Fruit fly (Drosophila melanogaster): ENCODE data around the gene CG14313.

Gene CG14313

dm6 chr3R:18188702-18189125 is 3.1 kb downstream of the CG14313 start, which contains the start of the genes CG12321 and MED17 (continued):
- TF ChIP-seq spab (GFP tag; optimal IDR thresholded peaks at IDR 0.05): no peak
- no peak for TF ChIP-seq Eip75B (GFP tag; optimal IDR thresholded peaks at IDR 0.05)
- TF ChIP-seq CG31627 (GFP tag; optimal IDR thresholded peaks at IDR 0.05): peak; percentile 83
- TF ChIP-seq CG8319 (GFP tag; optimal IDR thresholded peaks at IDR 0.05): peak; percentile 75
- no peak for TF ChIP-seq Sox102F (GFP tag; optimal IDR thresholded peaks at IDR 0.05)
- TF ChIP-seq CG1621 (tag; optimal IDR thresholded peaks at IDR 0.05): peak; percentile 54
- TF ChIP-seq acj6 (GFP tag; optimal IDR thresholded peaks at IDR 0.05): peak; percentile 93
- peak; percentile 75 for TF ChIP-seq CG11762 (GFP tag; optimal IDR thresholded peaks at IDR 0.05; ENCODE audit: insufficient read depth)

dm6 chr3R:18185385-18185784 is 6.4 kb downstream of the CG14313 start, which contains the start of the genes Arp5 and CG7208:
Arp5 (plus strand) TSS chr3R:18185498.
CG7208 (minus strand) TSS chr3R:18185715.
- TF ChIP-seq svp (GFP tag) (no peak), CG11294 (GFP tag; IDR thresholded peaks at IDR 0.05) (no peak), ss (GFP tag; optimal IDR thresholded peaks at IDR 0.05) (no peak), pdm3 (GFP tag; optimal IDR thresholded peaks at IDR 0.05) (peak; percentile 76), Eip78C (GFP tag) (peak; percentile 91), net (GFP tag; optimal IDR thresholded peaks at IDR 0.05) (no peak), CG8632 (GFP tag; optimal IDR thresholded peaks at IDR 0.05) (peak; percentile 39), CG4318 (GFP tag; optimal IDR thresholded peaks at IDR 0.05) (peak; percentile 34), CG1621 (tag; optimal IDR thresholded peaks at IDR 0.05) (no peak), Hr39 (GFP tag; optimal IDR thresholded peaks at IDR 0.05) (peak; percentile 68), CG9139 (GFP tag; optimal IDR thresholded peaks at IDR 0.05) (no peak), CG34406 (GFP tag; optimal IDR thresholded peaks at IDR 0.05) (no peak), fd59A (GFP tag; optimal IDR thresholded peaks at IDR 0.05) (no peak), achi (GFP tag; optimal IDR thresholded peaks at IDR 0.05) (peak; percentile 79), OdsH (GFP tag; optimal IDR thresholded peaks at IDR 0.05) (no peak), topi (GFP tag; optimal IDR thresholded peaks at IDR 0.05) (peak; percentile 73), spab (GFP tag; optimal IDR thresholded peaks at IDR 0.05) (no peak), Smox (GFP tag; optimal IDR thresholded peaks at IDR 0.05) (no peak), Hr38 (GFP tag; optimal IDR thresholded peaks at IDR 0.05) (no peak), esn (GFP tag; optimal IDR thresholded peaks at IDR 0.05) (peak; percentile 83), CG7368 (GFP tag; optimal IDR thresholded peaks at IDR 0.05) (no peak), fkh (GFP tag; optimal IDR thresholded peaks at IDR 0.05) (no peak), CG10631 (GFP tag; optimal IDR thresholded peaks at IDR 0.05) (no peak), dsx (GFP tag; optimal IDR thresholded peaks at IDR 0.05; ENCODE audit: poor library complexity, severe bottlenecking) (no peak), Gug (GFP tag; IDR thresholded peaks at IDR 0.05) (peak; percentile 42; the same call in 1 of the 2 replicates), acj6 (GFP tag; optimal IDR thresholded peaks at IDR 0.05) (peak; percentile 69), Ets21C (GFP tag; optimal IDR thresholded peaks at IDR 0.05) (peak; percentile 50), CG8319 (GFP tag; optimal IDR thresholded peaks at IDR 0.05) (peak; percentile 51), Sox15 (GFP tag; optimal IDR thresholded peaks at IDR 0.05) (no peak), Hr4 (GFP tag; optimal IDR thresholded peaks at IDR 0.05) (no peak), CG16779 (tag; optimal IDR thresholded peaks at IDR 0.05) (no peak), CG10669 (GFP tag; optimal IDR thresholded peaks at IDR 0.05) (no peak), CG6808 (GFP tag; optimal IDR thresholded peaks at IDR 0.05) (no peak), Eip75B (GFP tag; optimal IDR thresholded peaks at IDR 0.05) (no peak), dac (GFP tag; optimal IDR thresholded peaks at IDR 0.05) (no peak), CG6163 (GFP tag; IDR thresholded peaks at IDR 0.05) (no peak), CG6854 (GFP tag; optimal IDR thresholded peaks at IDR 0.05) (no peak), salr (GFP tag; optimal IDR thresholded peaks at IDR 0.05) (no peak), CG3032 (tag; optimal IDR thresholded peaks at IDR 0.05) (peak; percentile 48), CG11902 (GFP tag; optimal IDR thresholded peaks at IDR 0.05) (peak; percentile 14), vri (GFP tag; optimal IDR thresholded peaks at IDR 0.05) (no peak), CG6792 (GFP tag; optimal IDR thresholded peaks at IDR 0.05) (no peak), CG11762 (GFP tag; optimal IDR thresholded peaks at IDR 0.05; ENCODE audit: insufficient read depth) (peak; percentile 36), Sox14 (GFP tag; optimal IDR thresholded peaks at IDR 0.05) (peak; percentile 69), CG15336 (GFP tag; IDR thresholded peaks at IDR 0.05) (no peak), eg (GFP tag; IDR thresholded peaks at IDR 0.05) (no peak; the same call in 2 of the 3 replicates), Blimp-1 (GFP tag; optimal IDR thresholded peaks at IDR 0.05) (peak; percentile 51), CG31627 (GFP tag; optimal IDR thresholded peaks at IDR 0.05) (peak; percentile 71)

Data from whole organism, prepupa.